Worm (Caenorhabditis elegans) whole organism, mixed stage, embryonic: ENCODE measurements around the gene Y38H6C.4.

ENCODE experiments used
- ceh-39 ChIP-seq: fragments of 150-350 bp; optimal IDR thresholded peaks from 2 replicates; lab custom pipeline; 2014; ENCODE audit warnings: missing biosample characterization, missing genetic modification characterization
- nhr-76 ChIP-seq: sonication (generic microtip); optimal IDR thresholded peaks from 2 replicates; lab custom pipeline; 2017; ENCODE audit warnings: missing biosample characterization, missing genetic modification characterization

ce11 chrV:20545742-20546141 is 40.8 kb upstream of the Y38H6C.4 start:
- TF ChIP-seq nhr-76 (tag; lab: Kevin White, UChicago) (no peak), ceh-39 (tag; lab: Kevin White, UChicago) (no peak)
